Worm (Caenorhabditis elegans): ENCODE measurements around the gene T25F10.3.

T25F10.3 gene

DNA sequence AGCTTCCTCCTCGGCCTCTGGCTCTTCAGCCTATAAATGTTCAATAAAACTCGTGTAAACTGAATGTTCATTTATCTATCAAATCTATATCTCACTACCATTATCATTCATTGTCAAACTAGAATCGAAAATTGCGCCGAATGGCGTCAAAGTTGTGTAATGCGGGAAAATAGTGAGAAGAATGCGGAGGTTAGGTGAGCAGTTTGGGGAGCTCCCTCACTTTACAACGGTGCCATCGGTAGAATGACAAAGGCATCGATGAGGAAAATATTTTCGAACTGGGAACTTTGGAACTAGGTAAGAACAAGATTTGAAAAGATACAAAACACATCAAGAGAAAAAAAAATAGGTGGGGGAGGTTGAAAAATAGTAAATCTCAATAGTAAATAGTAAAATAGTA is 22.7 kb downstream of the T25F10.3 start:
- TF ChIP-seq ceh-31 (tag; optimal IDR thresholded peaks at IDR 0.05) (no peak), elt-2 (tag; optimal IDR thresholded peaks at IDR 0.05) (no peak), nhr-232 (tag; optimal IDR thresholded peaks at IDR 0.05) (no peak), nhr-11 (tag; optimal IDR thresholded peaks at IDR 0.05) (no peak), dve-1 (tag; optimal IDR thresholded peaks at IDR 0.05) (no peak)

DNA sequence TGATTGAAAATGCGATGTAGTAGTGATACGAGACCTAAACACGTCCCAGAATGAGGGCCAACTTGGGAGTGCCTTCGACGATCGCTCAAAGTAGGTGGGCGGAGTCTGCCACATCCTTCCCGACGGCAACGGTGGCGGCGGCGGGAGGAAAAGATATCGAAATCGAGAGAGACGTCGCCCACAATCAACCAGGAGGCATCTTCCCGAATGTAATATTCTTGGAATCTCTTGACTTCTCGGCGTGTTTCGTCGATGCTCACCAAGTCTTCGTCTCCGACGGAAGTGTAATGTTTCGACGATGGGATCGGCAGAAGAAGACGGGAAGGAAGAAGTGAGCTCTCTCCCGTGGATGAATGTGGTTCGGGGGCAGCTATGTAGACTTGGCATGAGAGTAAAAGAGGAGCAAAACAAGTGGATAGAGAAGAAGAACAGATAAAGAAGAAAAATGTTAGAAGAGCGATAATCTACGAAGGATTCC is 23.6 kb downstream of the T25F10.3 start, which contains the start of the genes T25F10.1 and clik-1:
Gene T25F10.1, plus strand, starts transcription at position 51 of the 478 bp plus-strand sequence.
Gene clik-1, minus strand, starts transcription at position 281 of the 478 bp plus-strand sequence.
- no peak for TF ChIP-seq dmd-4 (tag; optimal IDR thresholded peaks at IDR 0.05; ENCODE audit: borderline replicate concordance)
- no peak for TF ChIP-seq eyg-1 (tag; optimal IDR thresholded peaks at IDR 0.05)
- no peak for TF ChIP-seq fax-1 (tag; optimal IDR thresholded peaks at IDR 0.05)
- no peak for TF ChIP-seq ceh-14 (tag; optimal IDR thresholded peaks at IDR 0.05)
- no peak for TF ChIP-seq ahr-1 (tag; optimal IDR thresholded peaks at IDR 0.05)
- TF ChIP-seq npax-4 (tag; optimal IDR thresholded peaks at IDR 0.05), result no peak
- no peak for TF ChIP-seq pqm-1 (tag; optimal IDR thresholded peaks at IDR 0.05)
- TF ChIP-seq zip-5 (tag; optimal IDR thresholded peaks at IDR 0.05), result no peak
- no peak for TF ChIP-seq ceh-48 (tag; optimal IDR thresholded peaks at IDR 0.05)
- no peak for TF ChIP-seq ref-2 (tag; optimal IDR thresholded peaks at IDR 0.05)
- no peak for TF ChIP-seq pros-1 (tag; optimal IDR thresholded peaks at IDR 0.05)
- TF ChIP-seq hlh-30 (tag; optimal IDR thresholded peaks at IDR 0.05; ENCODE audit: insufficient read depth), result no peak
- TF ChIP-seq ceh-30 (tag; optimal IDR thresholded peaks at IDR 0.05), result no peak
- no peak for TF ChIP-seq madf-2 (tag; optimal IDR thresholded peaks at IDR 0.05)
- TF ChIP-seq elt-4 (tag; optimal IDR thresholded peaks at IDR 0.05), result no peak
- no peak for TF ChIP-seq syd-9 (tag; optimal IDR thresholded peaks at IDR 0.05)
- TF ChIP-seq tbx-7 (tag; optimal IDR thresholded peaks at IDR 0.05), result no peak
- TF ChIP-seq fkh-10 (GFP tag; optimal IDR thresholded peaks at IDR 0.05), result no peak
- TF ChIP-seq nfya-1 (tag; optimal IDR thresholded peaks at IDR 0.05), result no peak
- no peak for TF ChIP-seq tbx-2 (tag; optimal IDR thresholded peaks at IDR 0.05)
- TF ChIP-seq odd-2 (tag; optimal IDR thresholded peaks at IDR 0.05), result no peak
- peak; percentile 41 for TF ChIP-seq ceh-34 (tag; optimal IDR thresholded peaks at IDR 0.05)
- no peak for TF ChIP-seq ztf-16 (tag; optimal IDR thresholded peaks at IDR 0.05)
- no peak for TF ChIP-seq lin-11 (tag; optimal IDR thresholded peaks at IDR 0.05)
- no peak for TF ChIP-seq ttx-3 (tag; optimal IDR thresholded peaks at IDR 0.05)
- peak; percentile 65 for TF ChIP-seq rnt-1 (tag; optimal IDR thresholded peaks at IDR 0.05)
- TF ChIP-seq ceh-6 (GFP tag; optimal IDR thresholded peaks at IDR 0.05), result no peak
- no peak for TF ChIP-seq pat-9 (tag; optimal IDR thresholded peaks at IDR 0.05)
- TF ChIP-seq C38D4.7 (GFP tag; optimal IDR thresholded peaks at IDR 0.05), result no peak
- no peak for TF ChIP-seq dve-1 (tag; optimal IDR thresholded peaks at IDR 0.05)
- TF ChIP-seq nhr-11 (tag; optimal IDR thresholded peaks at IDR 0.05), result no peak
- TF ChIP-seq ceh-18 (tag; optimal IDR thresholded peaks at IDR 0.05), result peak; percentile 89
- peak; percentile 7 for TF ChIP-seq unc-55 (GFP tag; optimal IDR thresholded peaks at IDR 0.05)
- no peak for TF ChIP-seq lim-6 (tag; optimal IDR thresholded peaks at IDR 0.05)
- peak; percentile 19 for TF ChIP-seq F13H6.1 (tag; optimal IDR thresholded peaks at IDR 0.05)
- TF ChIP-seq K09A11.1 (tag; optimal IDR thresholded peaks at IDR 0.05; ENCODE audit: insufficient read depth), result no peak
- TF ChIP-seq pha-4 (tag; optimal IDR thresholded peaks at IDR 0.05), result no peak
- TF ChIP-seq ama-1 (optimal IDR thresholded peaks at IDR 0.05), result no peak
- no peak for TF ChIP-seq unc-42 (tag; optimal IDR thresholded peaks at IDR 0.05)
- no peak for TF ChIP-seq hlh-8 (tag; optimal IDR thresholded peaks at IDR 0.05)
